Worm (Caenorhabditis elegans) whole organism, L4/young adult: ENCODE data around the gene clec-166.

Experiments used
- W03F9.2 ChIP-seq: fragments of 150-350 bp; optimal IDR thresholded peaks from 2 replicates; lab custom pipeline; 2014; ENCODE audit warnings: missing biosample characterization, missing genetic modification characterization
- dao-5 ChIP-seq: sonication (generic microtip); optimal IDR thresholded peaks from 2 replicates; lab custom pipeline; 2016; ENCODE audit warnings: missing genotype, missing genetic modification characterization, moderate library complexity, missing compliant biosample characterization
- him-1 ChIP-seq: sonication (generic microtip); optimal IDR thresholded peaks from 2 replicates; lab custom pipeline; 2016; ENCODE audit warnings: missing genotype, missing genetic modification reagents, missing genetic modification characterization, missing compliant biosample characterization

The clec-166 gene

ce11 chrIV:1251242-1251911 lies at the start of gene clec-166, which contains the start of gene F38A1.6:
Gene clec-166, minus strand, starts transcription at chrIV:1251342.
Gene F38A1.6, plus strand, starts transcription at chrIV:1251861.
- no peak for TF ChIP-seq him-1
- TF ChIP-seq W03F9.2 (tag; lab: Kevin White, UChicago) = no peak
- TF ChIP-seq dao-5 (tag; lab: Kevin White, UChicago) = no peak

ce11 chrIV:1298984-1299383 lies 47.8 kb upstream of the clec-166 start:
- no peak for TF ChIP-seq him-1
- no peak for TF ChIP-seq W03F9.2 (tag; lab: Kevin White, UChicago)
- TF ChIP-seq dao-5 (tag; lab: Kevin White, UChicago) = no peak

- TF ChIP-seq W03F9.2 (tag; lab: Kevin White, UChicago) = no peak
- no peak for TF ChIP-seq dao-5 (tag; lab: Kevin White, UChicago)
- no peak for TF ChIP-seq him-1
These were observed 38.2 kb upstream of the clec-166 start, which contains the start of gene plst-1 for ce11 chrIV:1289327-1289726. Gene plst-1, plus strand, starts transcription at chrIV:1289627.

ce11 chrIV:1286549-1286948 lies 35.4 kb upstream of the clec-166 start:
- TF ChIP-seq dao-5 (tag; lab: Kevin White, UChicago) (no peak), W03F9.2 (tag; lab: Kevin White, UChicago) (no peak), him-1 (no peak)

- no peak for TF ChIP-seq him-1
- TF ChIP-seq W03F9.2 (tag; lab: Kevin White, UChicago) = no peak
- TF ChIP-seq dao-5 (tag; lab: Kevin White, UChicago) = no peak
These were observed 33.7 kb upstream of the clec-166 start for ce11 chrIV:1284877-1285276.

- TF ChIP-seq dao-5 (tag; lab: Kevin White, UChicago) = no peak
- TF ChIP-seq W03F9.2 (tag; lab: Kevin White, UChicago) = no peak
- TF ChIP-seq him-1 = no peak
These were observed 27.8 kb upstream of the clec-166 start for ce11 chrIV:1278945-1279344.

ce11 chrIV:1277067-1277466 lies 25.9 kb upstream of the clec-166 start:
- TF ChIP-seq W03F9.2 (tag; lab: Kevin White, UChicago) = no peak
- TF ChIP-seq dao-5 (tag; lab: Kevin White, UChicago) = no peak
- no peak for TF ChIP-seq him-1

- no peak for TF ChIP-seq W03F9.2 (tag; lab: Kevin White, UChicago)
- TF ChIP-seq dao-5 (tag; lab: Kevin White, UChicago) = no peak
- no peak for TF ChIP-seq him-1
These were observed 24.8 kb upstream of the clec-166 start for ce11 chrIV:1275910-1276309.

ce11 chrIV:1274583-1274982 lies 23.4 kb upstream of the clec-166 start, which contains the start of gene C09E9.1:
Gene C09E9.1, plus strand, starts transcription at chrIV:1274868.
- TF ChIP-seq dao-5 (tag; lab: Kevin White, UChicago) (no peak), W03F9.2 (tag; lab: Kevin White, UChicago) (peak; percentile 32)

ce11 chrIV:1266724-1267123 lies 15.6 kb upstream of the clec-166 start, which contains the start of gene clec-170:
Gene clec-170, plus strand, starts transcription at chrIV:1266866.
- TF ChIP-seq dao-5 (tag; lab: Kevin White, UChicago) (no peak), him-1 (no peak), W03F9.2 (tag; lab: Kevin White, UChicago) (no peak)

- no peak for TF ChIP-seq him-1
These were observed 15.0 kb upstream of the clec-166 start for ce11 chrIV:1266138-1266537.

ce11 chrIV:1264928-1265327 lies 13.8 kb upstream of the clec-166 start, which contains the start of gene F38A1.13:
Gene F38A1.13, plus strand, starts transcription at chrIV:1265228.
- no peak for TF ChIP-seq him-1
- no peak for TF ChIP-seq W03F9.2 (tag; lab: Kevin White, UChicago)
- no peak for TF ChIP-seq dao-5 (tag; lab: Kevin White, UChicago)

ce11 chrIV:1261930-1262329 lies 10.8 kb upstream of the clec-166 start:
- TF ChIP-seq dao-5 (tag; lab: Kevin White, UChicago) (no peak), him-1 (no peak), W03F9.2 (tag; lab: Kevin White, UChicago) (no peak)

ce11 chrIV:1261024-1261423 lies 9.9 kb upstream of the clec-166 start, which contains the start of gene clec-169:
Gene clec-169, plus strand, starts transcription at chrIV:1261324.
- TF ChIP-seq W03F9.2 (tag; lab: Kevin White, UChicago) (no peak), him-1 (no peak), dao-5 (tag; lab: Kevin White, UChicago) (no peak)

ce11 chrIV:1260474-1260873 lies 9.3 kb upstream of the clec-166 start:
- TF ChIP-seq dao-5 (tag; lab: Kevin White, UChicago) = no peak
- TF ChIP-seq him-1 = no peak
- TF ChIP-seq W03F9.2 (tag; lab: Kevin White, UChicago) = no peak
